Fruit fly (Drosophila melanogaster): ENCODE measurements around the gene CG14937.
A peak's percentile ranks its signal among the peaks of the same experiment; 100 is the strongest.

The CG14937 gene

dm6 chr2L:11816376-11816775, 22.5 kb upstream of the CG14937 start (continued):
- TF ChIP-seq ATbp (GFP tag; optimal IDR thresholded peaks at IDR 0.05) (peak; percentile 98), Hr78 (GFP tag; optimal IDR thresholded peaks at IDR 0.05) (peak in 1 of 2 experiments; percentile 49), CG7987 (GFP tag; optimal IDR thresholded peaks at IDR 0.05) (peak; percentile 97), unpg (GFP tag; optimal IDR thresholded peaks at IDR 0.05) (peak; percentile 94), CG12104 (GFP tag; optimal IDR thresholded peaks at IDR 0.05) (peak; percentile 89), CG18599 (GFP tag; optimal IDR thresholded peaks at IDR 0.05) (peak; percentile 94), CG8281 (tag; optimal IDR thresholded peaks at IDR 0.05) (peak; percentile 84), CG9215 (GFP tag; IDR thresholded peaks at IDR 0.05) (peak; percentile 56), CG12659 (GFP tag; optimal IDR thresholded peaks at IDR 0.05) (peak; percentile 93), CG6791 (GFP tag; IDR thresholded peaks at IDR 0.05; ENCODE audit: partially characterized antibody) (peak; percentile 48; the same call in 1 of the 3 replicates), sqz (GFP tag; optimal IDR thresholded peaks at IDR 0.05) (peak; percentile 96), caup (GFP tag; optimal IDR thresholded peaks at IDR 0.05; ENCODE audit: severe bottlenecking) (peak; percentile 99), CG32772 (GFP tag; IDR thresholded peaks at IDR 0.05) (peak; percentile 87), gfzf (GFP tag; optimal IDR thresholded peaks at IDR 0.05) (peak; percentile 24), dati (GFP tag; IDR thresholded peaks at IDR 0.05) (peak; percentile 95), Bgb (GFP tag; IDR thresholded peaks at IDR 0.05; ENCODE audit: partially characterized antibody) (no peak; the same call in 1 of the 2 replicates), crol (GFP tag; IDR thresholded peaks at IDR 0.05) (peak; percentile 90), ap (GFP tag; IDR thresholded peaks at IDR 0.05) (peak; percentile 91), lov (optimal IDR thresholded peaks at IDR 0.05) (no peak), lov (GFP tag; IDR thresholded peaks at IDR 0.05) (peak; percentile 99), ewg (GFP tag; optimal IDR thresholded peaks at IDR 0.05) (peak; percentile 94), zen2 (GFP tag; IDR thresholded peaks at IDR 0.05; ENCODE audit: partially characterized antibody) (no peak), CG10321 (GFP tag; IDR thresholded peaks at IDR 0.05) (peak; percentile 68), btn (GFP tag; optimal IDR thresholded peaks at IDR 0.05) (peak; percentile 97), Deaf1 (tag; optimal IDR thresholded peaks at IDR 0.05) (peak; percentile 60), Sry-δ (GFP tag; optimal IDR thresholded peaks at IDR 0.05) (peak; percentile 64), pfk (GFP tag; optimal IDR thresholded peaks at IDR 0.05) (peak; percentile 83), Hsf (GFP tag; optimal IDR thresholded peaks at IDR 0.05) (peak; percentile 92), klu (GFP tag; IDR thresholded peaks at IDR 0.05) (peak; percentile 42; the same call in 1 of the 2 replicates), CG3995 (GFP tag; optimal IDR thresholded peaks at IDR 0.05) (peak; percentile 46), tin (GFP tag; optimal IDR thresholded peaks at IDR 0.05) (peak; percentile 97), CG11247 (GFP tag; IDR thresholded peaks at IDR 0.05) (peak; percentile 90), Bdp1 (GFP tag; optimal IDR thresholded peaks at IDR 0.05) (peak; percentile 82), kah (GFP tag; optimal IDR thresholded peaks at IDR 0.05) (peak; percentile 93), Camta (GFP tag; optimal IDR thresholded peaks at IDR 0.05) (peak; percentile 97), CG15479 (GFP tag; optimal IDR thresholded peaks at IDR 0.05) (peak; percentile 74), Optix (GFP tag; IDR thresholded peaks at IDR 0.05) (peak; percentile 93), gem (tag; optimal IDR thresholded peaks at IDR 0.05) (peak; percentile 77), Stat92E (GFP tag; optimal IDR thresholded peaks at IDR 0.05) (no peak), mam (GFP tag; optimal IDR thresholded peaks at IDR 0.05) (peak; percentile 79), NFAT (GFP tag; IDR thresholded peaks at IDR 0.05) (peak; percentile 91), E2f2 (GFP tag; IDR thresholded peaks at IDR 0.05) (peak; percentile 62), CG17802 (tag; optimal IDR thresholded peaks at IDR 0.05) (peak; percentile 91), CG6854 (GFP tag; optimal IDR thresholded peaks at IDR 0.05) (peak; percentile 96), CG9932 (GFP tag; IDR thresholded peaks at IDR 0.05) (peak; percentile 65), lilli (GFP tag; optimal IDR thresholded peaks at IDR 0.05) (peak; percentile 75), Nf-YC (tag; optimal IDR thresholded peaks at IDR 0.05) (peak; percentile 72), CG12155 (GFP tag; optimal IDR thresholded peaks at IDR 0.05) (peak; percentile 78), Hr3 (GFP tag; optimal IDR thresholded peaks at IDR 0.05) (peak; percentile 87), Scr (GFP tag; IDR thresholded peaks at IDR 0.05; ENCODE audit: partially characterized antibody) (no peak)
